Fruit fly (Drosophila melanogaster) whole organism, embryonic: ENCODE measurements around the gene CG31675.

Experiments used
- ATbp ChIP-seq: fragments of 200-800 bp; sonication (Bioruptor generic); optimal IDR thresholded peaks from 2 replicates; lab custom pipeline; 2017; ENCODE audit warnings: missing biosample characterization, mild to moderate bottlenecking, missing genetic modification characterization, missing genetic modification reagents
- Aef1 ChIP-seq: fragments of 200-800 bp; sonication (Bioruptor generic); IDR thresholded peaks from 3 replicates; pipeline ENCODE4 v1.3.6; 2022; ENCODE audit warnings: missing biosample characterization, missing genetic modification characterization
- Atf3 ChIP-seq: fragments of 200-800 bp; sonication (Bioruptor generic); optimal IDR thresholded peaks from 3 replicates; lab custom pipeline; 2016; ENCODE audit warnings: missing biosample characterization, missing genetic modification characterization
- B-H1 ChIP-seq: fragments of 200-800 bp; sonication (Bioruptor generic); IDR thresholded peaks from 3 replicates; pipeline ENCODE4 v1.3.6; 2022; ENCODE audit warnings: missing biosample characterization, missing genetic modification characterization
- BtbVII ChIP-seq: fragments of 200-800 bp; sonication (Bioruptor generic); optimal IDR thresholded peaks from 3 replicates; lab custom pipeline; 2017; ENCODE audit warnings: missing biosample characterization, mild to moderate bottlenecking, missing genetic modification characterization
- CG10959 ChIP-seq: fragments of 200-800 bp; sonication (Bioruptor generic); IDR thresholded peaks from 2 replicates; pipeline ENCODE4 v1.3.6; 2022; ENCODE audit warnings: missing biosample characterization, missing genetic modification characterization
- CG11247 ChIP-seq: fragments of 200-800 bp; sonication (Bioruptor generic); IDR thresholded peaks from 2 replicates; pipeline ENCODE4 v1.3.6; 2022; ENCODE audit warnings: missing biosample characterization, missing genetic modification characterization
- CG12104 ChIP-seq: fragments of 200-800 bp; sonication (Bioruptor generic); optimal IDR thresholded peaks from 3 replicates; lab custom pipeline; 2016; ENCODE audit warnings: missing biosample characterization, missing genetic modification characterization
- CG15269 ChIP-seq: fragments of 200-800 bp; sonication (Bioruptor generic); optimal IDR thresholded peaks from 2 replicates; lab custom pipeline; 2018; ENCODE audit warnings: missing biosample characterization, mild to moderate bottlenecking, missing genetic modification characterization, moderate library complexity
- CG1529 ChIP-seq: fragments of 200-800 bp; sonication (Bioruptor generic); optimal IDR thresholded peaks from 3 replicates; lab custom pipeline; 2018; ENCODE audit warnings: missing biosample characterization, missing genetic modification characterization
- CG15479 ChIP-seq: fragments of 200-800 bp; sonication (Bioruptor generic); optimal IDR thresholded peaks from 3 replicates; lab custom pipeline; 2019; ENCODE audit warnings: missing biosample characterization, mild to moderate bottlenecking, missing genetic modification characterization, moderate library complexity
- CG17359 ChIP-seq: fragments of 200-800 bp; sonication (Bioruptor generic); optimal IDR thresholded peaks from 3 replicates; lab custom pipeline; 2018; ENCODE audit warnings: missing biosample characterization, mild to moderate bottlenecking, missing genetic modification characterization, moderate library complexity
- CG17568 ChIP-seq: fragments of 200-800 bp; sonication (Bioruptor generic); optimal IDR thresholded peaks from 2 replicates; lab custom pipeline; 2018; ENCODE audit warnings: missing biosample characterization, mild to moderate bottlenecking, missing genetic modification characterization, moderate library complexity
- CG2199 ChIP-seq: fragments of 200-800 bp; sonication (Bioruptor generic); IDR thresholded peaks from 3 replicates; pipeline ENCODE4 v1.3.6; 2022; ENCODE audit warnings: missing biosample characterization, missing genetic modification characterization
- CG31441 ChIP-seq: fragments of 200-800 bp; sonication (Bioruptor generic); IDR thresholded peaks from 2 replicates; pipeline ENCODE4 v1.3.6; 2022; ENCODE audit warnings: missing biosample characterization, missing genetic modification characterization
- CG3163 ChIP-seq: fragments of 200-800 bp; sonication (Bioruptor generic); optimal IDR thresholded peaks from 3 replicates; lab custom pipeline; 2016; ENCODE audit warnings: missing biosample characterization, missing genetic modification characterization
- CG32532 ChIP-seq: fragments of 200-800 bp; sonication (Bioruptor generic); IDR thresholded peaks from 2 replicates; pipeline ENCODE4 v1.3.6; 2022; ENCODE audit warnings: missing biosample characterization, missing genetic modification characterization
- CG33213 ChIP-seq: fragments of 200-800 bp; sonication (Bioruptor generic); optimal IDR thresholded peaks from 3 replicates; lab custom pipeline; 2016; ENCODE audit warnings: missing biosample characterization, missing genetic modification characterization
- CG3847 ChIP-seq: fragments of 200-800 bp; sonication (Bioruptor generic); IDR thresholded peaks from 2 replicates; pipeline ENCODE4 v1.3.6; 2022; ENCODE audit warnings: missing biosample characterization, missing genetic modification characterization
- CG4707 ChIP-seq: fragments of 200-800 bp; sonication (Bioruptor generic); optimal IDR thresholded peaks from 2 replicates; lab custom pipeline; 2018; ENCODE audit warnings: missing biosample characterization, mild to moderate bottlenecking, missing genetic modification characterization, moderate library complexity
- CG8924 ChIP-seq: fragments of 200-800 bp; optimal IDR thresholded peaks from 3 replicates; lab custom pipeline; 2019; ENCODE audit warnings: missing biosample characterization, mild to moderate bottlenecking, missing genetic modification characterization, moderate library complexity
- CHES-1-like ChIP-seq: fragments of 200-800 bp; sonication (Bioruptor generic); optimal IDR thresholded peaks from 2 replicates; lab custom pipeline; 2016; ENCODE audit warnings: missing biosample characterization, missing genetic modification characterization
- Camta ChIP-seq: fragments of 200-800 bp; sonication (Bioruptor generic); optimal IDR thresholded peaks from 2 replicates; lab custom pipeline; 2016; ENCODE audit warnings: missing biosample characterization, missing genetic modification characterization
- Dek ChIP-seq: fragments of 200-800 bp; sonication (Bioruptor generic); optimal IDR thresholded peaks from 3 replicates; lab custom pipeline; 2019; ENCODE audit warnings: missing biosample characterization, mild to moderate bottlenecking, missing genetic modification characterization, moderate library complexity
- Dip3 ChIP-seq: fragments of 200-800 bp; sonication (Bioruptor generic); optimal IDR thresholded peaks from 3 replicates; lab custom pipeline; 2016; ENCODE audit warnings: missing biosample characterization, missing genetic modification characterization
- Fer3 ChIP-seq: fragments of 200-800 bp; sonication (Bioruptor generic); optimal IDR thresholded peaks from 2 replicates; lab custom pipeline; 2018; ENCODE audit warnings: missing biosample characterization, mild to moderate bottlenecking, missing genetic modification characterization, moderate library complexity
- MBD-R2 ChIP-seq: fragments of 200-800 bp; sonication (Bioruptor generic); IDR thresholded peaks from 2 replicates; pipeline ENCODE4 v1.3.6; 2022; ENCODE audit warnings: missing biosample characterization, missing genetic modification characterization
- MESR4 ChIP-seq: fragments of 200-800 bp; sonication (Bioruptor generic); optimal IDR thresholded peaks from 2 replicates; lab custom pipeline; 2018; ENCODE audit warnings: missing biosample characterization, mild to moderate bottlenecking, missing genetic modification characterization, moderate library complexity
- NK7.1 ChIP-seq: fragments of 200-800 bp; sonication (Bioruptor generic); optimal IDR thresholded peaks from 3 replicates; lab custom pipeline; 2016; ENCODE audit warnings: missing biosample characterization, missing genetic modification characterization
- Sin3A ChIP-seq: fragments of >200 bp; optimal IDR thresholded peaks from 2 replicates; lab custom pipeline; 2018
- Ssrp ChIP-seq: fragments of 200-800 bp; sonication (Bioruptor generic); optimal IDR thresholded peaks from 2 replicates; lab custom pipeline; 2018; ENCODE audit warnings: missing biosample characterization, mild to moderate bottlenecking, missing genetic modification characterization, moderate library complexity
- Usf ChIP-seq: fragments of 200-800 bp; sonication (Bioruptor generic); optimal IDR thresholded peaks from 2 replicates; lab custom pipeline; 2017; ENCODE audit warnings: missing genotype, missing biosample characterization, missing genetic modification characterization
- YL-1 ChIP-seq: fragments of 200-800 bp; sonication (Bioruptor generic); optimal IDR thresholded peaks from 3 replicates; lab custom pipeline; 2017; ENCODE audit warnings: missing biosample characterization, mild to moderate bottlenecking, missing genetic modification characterization
- aop ChIP-seq: fragments of 200-800 bp; sonication (Bioruptor generic); IDR thresholded peaks from 2 replicates; pipeline ENCODE4 v1.3.6; 2022; ENCODE audit warnings: missing biosample characterization, missing genetic modification characterization
- ara ChIP-seq: fragments of 200-800 bp; sonication (Bioruptor generic); IDR thresholded peaks from 2 replicates; pipeline ENCODE4 v1.3.6; 2022; ENCODE audit warnings: missing biosample characterization, missing genetic modification characterization
- bab2 ChIP-seq: fragments of 200-800 bp; sonication (Bioruptor generic); optimal IDR thresholded peaks from 2 replicates; lab custom pipeline; 2016; ENCODE audit warnings: missing biosample characterization, missing genetic modification characterization
- bsh ChIP-seq, 2 experiments: fragments of 200-800 bp; sonication (Bioruptor generic); optimal IDR thresholded peaks; 2 replicates each; lab custom pipeline; 2017 to 2018; ENCODE audit warnings: mild to moderate bottlenecking in 2 of 2, missing biosample characterization in 2 of 2, missing genetic modification characterization in 2 of 2, moderate library complexity in 1 of 2
- croc ChIP-seq: fragments of 200-800 bp; sonication (Bioruptor generic); conservative IDR thresholded peaks from 3 replicates; pipeline ENCODE4 v1.3.6; 2022; ENCODE audit warnings: missing biosample characterization, missing genetic modification characterization
- crp ChIP-seq, 2 experiments: fragments of 200-800 bp; sonication (Bioruptor generic); optimal IDR thresholded peaks; 2 replicates in 1 of 2; 3 replicates in 1 of 2; lab custom pipeline; 2017; ENCODE audit warnings: missing biosample characterization in 2 of 2, missing genetic modification characterization in 2 of 2, mild to moderate bottlenecking in 1 of 2, moderate library complexity in 1 of 2
- dm ChIP-seq: fragments of 200-800 bp; sonication (Bioruptor generic); optimal IDR thresholded peaks from 3 replicates; lab custom pipeline; 2016; ENCODE audit warnings: missing biosample characterization, missing genetic modification characterization
- odd ChIP-seq: fragments of 200-800 bp; sonication (Bioruptor generic); optimal IDR thresholded peaks from 2 replicates; lab custom pipeline; 2017; ENCODE audit warnings: missing biosample characterization, mild to moderate bottlenecking, missing genetic modification characterization
- peb ChIP-seq: fragments of 200-800 bp; sonication (Bioruptor generic); IDR thresholded peaks from 2 replicates; pipeline ENCODE4 v1.3.6; 2022; ENCODE audit warnings: missing biosample characterization, missing genetic modification characterization
- run ChIP-seq: fragments of 200-800 bp; sonication (Bioruptor generic); optimal IDR thresholded peaks from 3 replicates; lab custom pipeline; 2018; ENCODE audit warnings: missing biosample characterization, mild to moderate bottlenecking, missing genetic modification characterization
- schlank ChIP-seq: fragments of 200-800 bp; sonication (Bioruptor generic); optimal IDR thresholded peaks from 2 replicates; lab custom pipeline; 2018; ENCODE audit warnings: missing biosample characterization, mild to moderate bottlenecking, missing genetic modification characterization
- sens ChIP-seq: fragments of 200-800 bp; sonication (Bioruptor generic); peaks from one replicate; lab custom pipeline; 2016; ENCODE audit warnings: missing biosample characterization, missing genetic modification characterization
- sima ChIP-seq: fragments of 200-800 bp; sonication (Bioruptor generic); optimal IDR thresholded peaks from 2 replicates; lab custom pipeline; 2016; ENCODE audit warnings: missing biosample characterization, missing genetic modification characterization
- slbo ChIP-seq: fragments of 200-800 bp; sonication (Bioruptor generic); IDR thresholded peaks from 2 replicates; pipeline ENCODE4 v1.3.6; 2022; ENCODE audit warnings: missing biosample characterization, missing genetic modification characterization
- so ChIP-seq: fragments of 200-800 bp; sonication (Bioruptor generic); IDR thresholded peaks from 3 replicates; pipeline ENCODE4 v1.3.6; 2022; ENCODE audit warnings: missing biosample characterization, missing genetic modification characterization
- stc ChIP-seq: fragments of 200-800 bp; sonication (Bioruptor generic); IDR thresholded peaks from 2 replicates; pipeline ENCODE4 v1.3.6; 2022; ENCODE audit warnings: missing biosample characterization, missing genetic modification characterization
- yki ChIP-seq: fragments of >200 bp; optimal IDR thresholded peaks from 3 replicates; lab custom pipeline; 2018
- zf30C ChIP-seq: fragments of 200-800 bp; sonication (Bioruptor generic); optimal IDR thresholded peaks from 3 replicates; lab custom pipeline; 2018; ENCODE audit warnings: missing biosample characterization, mild to moderate bottlenecking, missing genetic modification characterization

CG31675 gene

dm6 chr2L:20918056-20918674 is 50.6 kb downstream of the CG31675 start (continued):
- TF ChIP-seq odd (peak; percentile 77), Aef1 (no peak), B-H1 (GFP tag; lab: Robert Waterston, UW) (no peak), stc (GFP tag; lab: Robert Waterston, UW) (0 out of 2 replicates have a peak, but pooled peaks have one; percentile 7), MESR4 (no peak), CG4707 (GFP tag; lab: Kevin White, UChicago) (peak; percentile 70), sima (no peak), slbo (peak; percentile 82), peb (GFP tag; lab: Robert Waterston, UW) (peak; percentile 38; the same call in 1 of the 2 replicates), bab2 (GFP tag; lab: Kevin White, UChicago) (peak; percentile 67), Fer3 (tag; lab: Kevin White, UChicago) (no peak), CG10959 (GFP tag; lab: Robert Waterston, UW) (peak; percentile 44), CG31441 (GFP tag; lab: Robert Waterston, UW) (no peak), MBD-R2 (GFP tag; lab: Robert Waterston, UW) (no peak), yki (lab: Kevin White, UChicago) (no peak), CG17359 (tag; lab: Kevin White, UChicago) (peak; percentile 2), BtbVII (GFP tag; lab: Kevin White, UChicago) (no peak), zf30C (no peak), CG33213 (GFP tag; lab: Kevin White, UChicago) (peak; percentile 71), run (tag; lab: Kevin White, UChicago) (peak; percentile 77), Camta (GFP tag; lab: Kevin White, UChicago) (peak; percentile 81), ATbp (GFP tag; lab: Kevin White, UChicago) (peak; percentile 89), CHES-1-like (GFP tag; lab: Kevin White, UChicago) (peak; percentile 68), Usf (peak; percentile 43), Dek (peak; percentile 81), so (GFP tag; lab: Robert Waterston, UW) (peak; percentile 51; the same call in 2 of the 3 replicates), CG3163 (GFP tag; lab: Kevin White, UChicago) (peak; percentile 61), dm (peak; percentile 77), CG15479 (GFP tag; lab: Kevin White, UChicago) (peak; percentile 46), CG32532 (GFP tag; lab: Robert Waterston, UW) (no peak), CG17568 (GFP tag; lab: Kevin White, UChicago) (peak; percentile 60), croc (GFP tag; lab: Robert Waterston, UW) (no peak), sens (GFP tag; lab: Kevin White, UChicago) (peak; percentile 92), NK7.1 (GFP tag; lab: Kevin White, UChicago) (peak; percentile 50), bsh (GFP tag; optimal IDR thresholded peaks at IDR 0.05; lab: Kevin White, UChicago) (peak; percentile 70 to 85), Sin3A (no peak), CG2199 (GFP tag; lab: Robert Waterston, UW) (no peak), YL-1 (GFP tag; lab: Kevin White, UChicago) (peak; percentile 73), CG15269 (tag; lab: Kevin White, UChicago) (peak; percentile 77), aop (GFP tag; lab: Robert Waterston, UW) (no peak), ara (GFP tag; lab: Robert Waterston, UW) (0 out of 2 replicates have a peak, but pooled peaks have one; percentile 35), crp (GFP tag; optimal IDR thresholded peaks at IDR 0.05; lab: Kevin White, UChicago) (no peak), Dip3 (GFP tag; lab: Kevin White, UChicago) (peak; percentile 73), CG3847 (GFP tag; lab: Robert Waterston, UW) (peak; percentile 52), CG1529 (peak; percentile 83), CG11247 (GFP tag; lab: Robert Waterston, UW) (peak; percentile 58), CG8924 (tag; lab: Kevin White, UChicago) (peak; percentile 84), CG12104 (GFP tag; lab: Kevin White, UChicago) (peak; percentile 61), Atf3 (GFP tag; lab: Kevin White, UChicago) (peak; percentile 46), schlank (tag; lab: Kevin White, UChicago) (peak; percentile 24), Ssrp (tag; lab: Kevin White, UChicago) (peak; percentile 60)
